Worm (Caenorhabditis elegans) whole organism, late embryonic: ENCODE data around the gene fmi-1.

ENCODE experiments used
- C08G9.2 ChIP-seq: sonication (generic microtip); optimal IDR thresholded peaks from 2 replicates; lab custom pipeline; 2016; ENCODE audit warnings: mild to moderate bottlenecking, missing genetic modification characterization, moderate library complexity, missing compliant biosample characterization
- F13H6.1 ChIP-seq: sonication (generic microtip); optimal IDR thresholded peaks from 2 replicates; lab custom pipeline; 2016; ENCODE audit warnings: missing genetic modification characterization, missing compliant biosample characterization
- T23F11.4 ChIP-seq: fragments of 200-800 bp; sonication (Bioruptor generic); optimal IDR thresholded peaks from 2 replicates; lab custom pipeline; 2018; ENCODE audit warnings: mild to moderate bottlenecking, missing genetic modification characterization, missing compliant biosample characterization
- ahr-1 ChIP-seq: sonication (generic microtip); optimal IDR thresholded peaks from 2 replicates; lab custom pipeline; 2016; ENCODE audit warnings: missing genetic modification characterization, missing compliant biosample characterization
- ama-1 ChIP-seq: fragments of 150-350 bp; optimal IDR thresholded peaks from 2 replicates; lab custom pipeline; 2014
- ceh-14 ChIP-seq: sonication (generic microtip); optimal IDR thresholded peaks from 2 replicates; lab custom pipeline; 2016; ENCODE audit warnings: missing genotype, missing genetic modification characterization, missing compliant biosample characterization
- ceh-19 ChIP-seq: fragments of 200-800 bp; sonication (Bioruptor generic); optimal IDR thresholded peaks from 2 replicates; lab custom pipeline; 2018; ENCODE audit warnings: mild to moderate bottlenecking, missing genetic modification characterization, missing compliant biosample characterization
- ceh-30 ChIP-seq: fragments of 150-350 bp; optimal IDR thresholded peaks from 2 replicates; lab custom pipeline; 2014; ENCODE audit warnings: missing biosample characterization, missing genetic modification characterization
- ceh-45 ChIP-seq: fragments of 200-800 bp; sonication (Bioruptor generic); IDR thresholded peaks from 2 replicates; pipeline ENCODE4 v1.3.6; 2022; ENCODE audit warnings: missing genetic modification reagents, missing genetic modification characterization, missing compliant biosample characterization
- ceh-48 ChIP-seq: sonication (generic microtip); optimal IDR thresholded peaks from 2 replicates; lab custom pipeline; 2016; ENCODE audit warnings: missing genetic modification characterization, inconsistent platforms, missing compliant biosample characterization
- che-1 ChIP-seq: sonication (generic microtip); optimal IDR thresholded peaks from 2 replicates; lab custom pipeline; 2016; ENCODE audit warnings: mild to moderate bottlenecking, missing genetic modification characterization, missing compliant biosample characterization
- dmd-4 ChIP-seq: sonication (generic microtip); optimal IDR thresholded peaks from 2 replicates; lab custom pipeline; 2016; ENCODE audit warnings: borderline replicate concordance, missing genetic modification characterization, missing compliant biosample characterization
- dve-1 ChIP-seq: sonication (generic microtip); optimal IDR thresholded peaks from 2 replicates; lab custom pipeline; 2017; ENCODE audit warnings: antibody characterized with exemption, mild to moderate bottlenecking, missing genetic modification characterization, missing compliant biosample characterization
- elt-2 ChIP-seq: sonication (generic microtip); optimal IDR thresholded peaks from 2 replicates; lab custom pipeline; 2016; ENCODE audit warnings: missing genetic modification reagents, missing genetic modification characterization, missing compliant biosample characterization
- ets-4 ChIP-seq: sonication (generic microtip); optimal IDR thresholded peaks from 2 replicates; lab custom pipeline; 2016; ENCODE audit warnings: missing genetic modification characterization, missing compliant biosample characterization
- eyg-1 ChIP-seq: sonication (generic microtip); optimal IDR thresholded peaks from 2 replicates; lab custom pipeline; 2016; ENCODE audit warnings: missing genotype, missing genetic modification characterization, missing compliant biosample characterization
- fax-1 ChIP-seq: sonication (generic microtip); optimal IDR thresholded peaks from 2 replicates; lab custom pipeline; 2016; ENCODE audit warnings: missing genotype, missing genetic modification characterization, missing compliant biosample characterization
- fkh-10 ChIP-seq: fragments of 150-350 bp; optimal IDR thresholded peaks from 2 replicates; lab custom pipeline; 2014; ENCODE audit warnings: missing biosample characterization, missing genetic modification reagents, missing genetic modification characterization
- gmeb-2 ChIP-seq: sonication (generic microtip); optimal IDR thresholded peaks from 2 replicates; lab custom pipeline; 2016; ENCODE audit warnings: missing genetic modification characterization, inconsistent platforms, missing compliant biosample characterization
- hlh-15 ChIP-seq: sonication (generic microtip); optimal IDR thresholded peaks from 2 replicates; lab custom pipeline; 2016; ENCODE audit warnings: missing genetic modification characterization, missing compliant biosample characterization
- hlh-30 ChIP-seq: sonication (generic microtip); optimal IDR thresholded peaks from 2 replicates; lab custom pipeline; 2017; ENCODE audit warnings: antibody characterized with exemption, missing genetic modification characterization, missing compliant biosample characterization; ENCODE audit not compliant: insufficient read depth
- hlh-6 ChIP-seq: sonication (generic microtip); optimal IDR thresholded peaks from 2 replicates; lab custom pipeline; 2016; ENCODE audit warnings: missing genotype, missing genetic modification characterization, missing compliant biosample characterization
- lim-6 ChIP-seq: sonication (generic microtip); optimal IDR thresholded peaks from 2 replicates; lab custom pipeline; 2016; ENCODE audit warnings: missing genetic modification characterization, missing compliant biosample characterization
- madf-2 ChIP-seq: sonication (generic microtip); optimal IDR thresholded peaks from 2 replicates; lab custom pipeline; 2017; ENCODE audit warnings: missing genetic modification characterization, missing compliant biosample characterization
- mec-3 ChIP-seq: sonication (generic microtip); optimal IDR thresholded peaks from 2 replicates; lab custom pipeline; 2016; ENCODE audit warnings: borderline replicate concordance, missing genetic modification characterization, missing compliant biosample characterization
- nfya-1 ChIP-seq: sonication (generic microtip); optimal IDR thresholded peaks from 2 replicates; lab custom pipeline; 2017; ENCODE audit warnings: missing genetic modification characterization, mild to moderate bottlenecking, missing compliant biosample characterization, antibody characterized with exemption, moderate library complexity
- nhr-232 ChIP-seq: sonication (generic microtip); optimal IDR thresholded peaks from 2 replicates; lab custom pipeline; 2016; ENCODE audit warnings: missing genetic modification characterization, missing compliant biosample characterization
- npax-4 ChIP-seq: sonication (generic microtip); optimal IDR thresholded peaks from 2 replicates; lab custom pipeline; 2016; ENCODE audit warnings: missing genetic modification characterization, missing compliant biosample characterization
- odd-2 ChIP-seq: sonication (generic microtip); optimal IDR thresholded peaks from 2 replicates; lab custom pipeline; 2017; ENCODE audit warnings: antibody characterized with exemption, mild to moderate bottlenecking, missing genetic modification characterization, missing compliant biosample characterization
- pax-1 ChIP-seq: fragments of 150-350 bp; optimal IDR thresholded peaks from 2 replicates; lab custom pipeline; 2014; ENCODE audit warnings: missing biosample characterization, missing genetic modification characterization
- pha-2 ChIP-seq: sonication (generic microtip); optimal IDR thresholded peaks from 2 replicates; lab custom pipeline; 2017; ENCODE audit warnings: mild to moderate bottlenecking, missing genetic modification characterization, missing compliant biosample characterization
- ref-2 ChIP-seq: sonication (generic microtip); optimal IDR thresholded peaks from 2 replicates; lab custom pipeline; 2016; ENCODE audit warnings: missing genetic modification characterization, missing compliant biosample characterization
- rnt-1 ChIP-seq: sonication (generic microtip); optimal IDR thresholded peaks from 2 replicates; lab custom pipeline; 2016; ENCODE audit warnings: missing genetic modification characterization, missing compliant biosample characterization
- sdc-2 ChIP-seq: sonication (generic microtip); optimal IDR thresholded peaks from 2 replicates; lab custom pipeline; 2016; ENCODE audit warnings: missing genotype, missing genetic modification characterization, missing compliant biosample characterization
- tbx-7 ChIP-seq: sonication (generic microtip); optimal IDR thresholded peaks from 2 replicates; lab custom pipeline; 2016; ENCODE audit warnings: missing genotype, missing genetic modification characterization, missing compliant biosample characterization
- zip-5 ChIP-seq: sonication (generic microtip); optimal IDR thresholded peaks from 2 replicates; lab custom pipeline; 2016; ENCODE audit warnings: missing genetic modification characterization, missing compliant biosample characterization
- ztf-16 ChIP-seq: sonication (generic microtip); optimal IDR thresholded peaks from 2 replicates; lab custom pipeline; 2017; ENCODE audit warnings: missing genetic modification characterization, missing compliant biosample characterization

fmi-1 gene

ce11 chrV:12992891-12993290 is 26.0 kb upstream of the fmi-1 start, which contains the start of the genes F15B9.11 and dsl-7:
Gene F15B9.11, minus strand, starts transcription at chrV:12992895.
Gene dsl-7, plus strand, starts transcription at chrV:12993150.
- no peak for TF ChIP-seq ets-4
- TF ChIP-seq pax-1, result no peak
- no peak for TF ChIP-seq odd-2 (tag; lab: Kevin White, UChicago)
- TF ChIP-seq elt-2, result no peak
- TF ChIP-seq ceh-14 (tag; lab: Kevin White, UChicago), result no peak
- TF ChIP-seq fax-1 (tag; lab: Kevin White, UChicago), result no peak
- no peak for TF ChIP-seq fkh-10 (GFP tag; lab: Kevin White, UChicago)
- no peak for TF ChIP-seq ceh-30
- TF ChIP-seq hlh-15 (tag; lab: Kevin White, UChicago), result no peak

DNA sequence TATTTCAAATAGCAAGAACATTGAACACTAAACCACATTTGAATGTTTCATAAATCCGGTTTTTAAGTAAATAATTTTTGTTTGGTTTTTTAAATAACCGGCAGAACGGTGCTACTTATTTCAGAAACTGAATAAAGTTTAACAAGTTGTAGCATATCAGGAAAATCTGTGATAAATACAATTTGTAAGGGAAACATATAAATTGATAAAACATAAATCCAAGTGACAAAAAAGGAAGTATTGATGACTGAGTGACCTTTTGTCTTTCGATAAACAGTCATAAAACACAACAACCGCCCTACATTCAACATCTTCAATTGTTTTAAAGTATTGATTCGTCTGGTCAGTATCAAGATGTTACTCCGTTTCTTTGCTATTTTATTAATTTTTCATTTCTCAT is 23.6 kb upstream of the fmi-1 start, which contains the start of gene far-5:
far-5 (plus strand) TSS at position 301 of the 400 bp plus-strand sequence.
- TF ChIP-seq che-1 (tag; lab: Kevin White, UChicago), result no peak
- no peak for TF ChIP-seq sdc-2 (tag; lab: Kevin White, UChicago)
- no peak for TF ChIP-seq nhr-232 (tag; lab: Kevin White, UChicago)
- TF ChIP-seq ama-1 (lab: Kevin White, UChicago), result no peak

DNA sequence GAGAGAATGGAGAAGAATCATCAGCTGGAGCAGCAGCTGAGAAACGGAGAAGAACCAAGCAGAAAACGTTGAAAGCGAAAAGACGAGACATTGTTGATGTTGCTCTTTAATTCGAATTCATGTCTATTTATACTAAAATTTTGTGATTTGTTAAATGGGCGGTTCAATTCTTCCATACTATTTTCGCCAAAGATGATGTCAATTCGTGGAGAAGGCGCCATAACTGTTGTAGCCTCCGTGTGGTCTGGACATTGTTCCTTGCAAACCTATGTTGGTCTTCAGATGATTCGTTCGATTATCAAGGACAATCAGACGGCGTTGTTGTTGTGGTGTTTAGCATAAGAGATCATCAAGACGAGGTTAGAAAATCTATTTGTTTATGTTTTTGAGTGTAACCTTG is 21.4 kb upstream of the fmi-1 start, which contains the start of gene far-3:
far-3 (minus strand) TSS at position 101 of the 400 bp plus-strand sequence.
- TF ChIP-seq ahr-1 (no peak), ceh-30 (no peak), npax-4 (tag; lab: Kevin White, UChicago) (no peak), lim-6 (tag; lab: Kevin White, UChicago) (no peak), madf-2 (tag; lab: Kevin White, UChicago) (no peak), mec-3 (no peak), rnt-1 (no peak), pax-1 (no peak), gmeb-2 (tag; lab: Kevin White, UChicago) (no peak), dve-1 (tag; lab: Kevin White, UChicago) (no peak), odd-2 (tag; lab: Kevin White, UChicago) (no peak)

DNA sequence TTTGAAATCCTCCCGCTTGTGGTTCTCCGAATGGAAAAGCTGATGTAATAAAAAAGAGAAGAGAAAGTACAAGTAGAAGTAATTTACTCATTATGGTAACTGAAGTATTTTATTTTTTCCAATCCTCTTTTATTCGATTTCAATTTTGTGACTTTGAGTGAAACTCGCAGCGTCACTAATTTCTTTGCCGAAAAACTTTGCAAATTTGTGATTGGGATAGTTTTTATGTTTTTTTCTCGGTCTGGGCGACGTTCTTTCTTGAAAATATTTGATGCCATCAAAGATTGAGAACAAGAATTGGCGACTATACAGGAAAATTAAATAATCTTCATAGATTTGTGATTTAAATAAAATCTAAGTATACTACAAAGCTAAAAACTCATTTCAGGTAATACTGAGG is 19.3 kb upstream of the fmi-1 start, which contains the start of gene far-4:
far-4 (minus strand) TSS at position 101 of the 400 bp plus-strand sequence.
- no peak for TF ChIP-seq hlh-30 (tag; lab: Kevin White, UChicago)
- no peak for TF ChIP-seq ceh-19 (GFP tag; lab: Kevin White, UChicago)
- no peak for TF ChIP-seq eyg-1 (tag; lab: Kevin White, UChicago)
- no peak for TF ChIP-seq ceh-48 (tag; lab: Kevin White, UChicago)
- TF ChIP-seq ceh-14 (tag; lab: Kevin White, UChicago), result no peak
- no peak for TF ChIP-seq ceh-45 (GFP tag; lab: Robert Waterston, UW)

- TF ChIP-seq eyg-1 (tag; lab: Kevin White, UChicago) (no peak), pha-2 (no peak), T23F11.4 (no peak), nfya-1 (tag; lab: Kevin White, UChicago) (no peak)
Measured at ce11 chrV:13000068-13000467, 18.8 kb upstream of the fmi-1 start.

ce11 chrV:13002070-13002469 is 16.8 kb upstream of the fmi-1 start, which contains the start of gene inft-2:
Gene inft-2, plus strand, starts transcription at chrV:13002317.
- TF ChIP-seq F13H6.1 (tag; lab: Kevin White, UChicago) (no peak), tbx-7 (tag; lab: Kevin White, UChicago) (no peak), dmd-4 (tag; lab: Kevin White, UChicago) (no peak), hlh-6 (tag; lab: Kevin White, UChicago) (no peak), ztf-16 (tag; lab: Kevin White, UChicago) (no peak), ceh-30 (no peak), zip-5 (tag; lab: Kevin White, UChicago) (no peak), C08G9.2 (tag; lab: Kevin White, UChicago) (no peak), ref-2 (tag; lab: Kevin White, UChicago) (no peak), nfya-1 (tag; lab: Kevin White, UChicago) (no peak), ahr-1 (no peak), ama-1 (lab: Kevin White, UChicago) (no peak)
